Worm (Caenorhabditis elegans): ENCODE measurements around the gene Y94H6A.12.

DNA sequence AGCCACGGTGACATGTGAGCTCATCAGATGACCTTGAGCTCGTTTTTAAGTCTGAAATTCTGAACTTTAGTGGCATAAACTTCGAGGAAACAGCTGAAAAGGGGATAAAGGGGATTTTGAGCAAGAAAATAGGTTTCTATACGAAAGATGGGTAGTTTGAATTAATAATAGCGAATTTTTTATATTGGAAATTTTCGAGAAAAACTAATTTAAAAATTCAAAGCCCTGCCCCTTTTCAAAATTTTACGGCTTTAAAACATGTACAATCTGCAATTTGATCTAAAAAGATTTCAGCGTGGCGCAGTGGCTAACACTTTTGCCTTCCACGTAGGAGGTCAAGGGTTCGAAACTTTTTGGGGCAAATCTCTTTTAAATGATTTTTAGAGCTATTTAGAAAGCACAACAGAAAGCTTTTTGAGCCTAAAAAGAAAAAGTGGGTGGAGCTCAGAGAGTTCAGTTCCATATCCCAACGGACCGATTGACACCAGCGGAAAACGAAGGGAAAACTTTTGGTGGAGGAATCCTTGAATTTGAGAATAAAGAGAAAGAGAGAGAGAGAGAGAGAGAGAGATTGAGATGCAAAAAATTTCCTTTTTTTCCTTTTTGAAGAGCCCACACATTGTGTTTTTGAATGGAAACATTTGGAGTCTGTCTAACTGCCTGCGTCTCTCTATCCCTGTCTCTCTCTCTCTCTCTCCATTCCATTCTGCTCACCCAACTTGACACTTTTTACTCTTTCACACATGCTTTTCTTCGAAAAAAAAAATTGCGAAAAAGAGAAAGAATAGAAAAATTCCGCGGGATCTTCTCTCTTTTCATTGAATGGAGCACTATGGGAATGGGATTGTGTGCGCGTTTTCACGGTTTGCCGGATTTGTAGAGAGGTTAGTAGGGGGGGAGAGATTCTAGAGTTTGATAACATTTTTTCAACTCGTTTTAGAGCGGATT, 48.6 kb downstream of the Y94H6A.12 start, which contains the start of gene Y69A2AR.31:
- no peak for TF ChIP-seq elt-3 (tag; optimal IDR thresholded peaks at IDR 0.05)
- no peak for TF ChIP-seq pha-4 (tag; optimal IDR thresholded peaks at IDR 0.05)
- TF ChIP-seq unc-62 (GFP tag; optimal IDR thresholded peaks at IDR 0.05), result no peak

Measured in whole organism, mixed stage, embryonic.